Worm (Caenorhabditis elegans) whole organism, L1 larva: Measurements from ENCODE around the gene C36A4.10.
A peak's percentile ranks its signal among the peaks of the same experiment; 100 is the strongest.
"Not testable (repeated sequence)": the region's sequence is repeated elsewhere in the genome, so short reads cannot be mapped to it uniquely, and the experiment has no call there.

Experiments
- C04F5.9 ChIP-seq: sonication (generic microtip); optimal IDR thresholded peaks from 2 replicates; lab custom pipeline; 2016; ENCODE audit warnings: missing genetic modification characterization, missing compliant biosample characterization
- F16B12.6 ChIP-seq: fragments of 150-350 bp; optimal IDR thresholded peaks from 2 replicates; lab custom pipeline; 2014; ENCODE audit warnings: missing biosample characterization, missing genetic modification characterization
- ceh-82 ChIP-seq, 3 experiments: fragments of 150-350 bp in 1 of 3; sonication (generic microtip) in 2 of 3; optimal IDR thresholded peaks; 2 replicates each; lab custom pipeline; 2014 to 2017; ENCODE audit warnings: missing biosample characterization in 3 of 3, missing genetic modification characterization in 3 of 3
- ceh-88 ChIP-seq: fragments of 200-800 bp; sonication (Bioruptor generic); IDR thresholded peaks from 2 replicates; pipeline ENCODE4 v1.3.6; 2022; ENCODE audit warnings: missing genetic modification characterization, missing compliant biosample characterization
- dpl-1 ChIP-seq, 3 experiments: fragments of 150-350 bp in 2 of 3; sonication (generic microtip) in 1 of 3; optimal IDR thresholded peaks; 2 replicates each; lab custom pipeline; 2014 to 2017; ENCODE audit warnings: missing biosample characterization in 3 of 3, missing genetic modification characterization in 3 of 3, missing genetic modification reagents in 3 of 3
- dsc-1 ChIP-seq: sonication (generic microtip); optimal IDR thresholded peaks from 2 replicates; lab custom pipeline; 2016; ENCODE audit warnings: mild to moderate bottlenecking, missing genetic modification characterization, missing compliant biosample characterization
- efl-1 ChIP-seq, 4 experiments: fragments of 150-350 bp; optimal IDR thresholded peaks in 3 of 4; peaks in 1 of 4; 1 replicate in 1 of 4; 2 replicates in 3 of 4; lab custom pipeline; 2014; ENCODE audit warnings: missing biosample characterization in 2 of 4, missing genetic modification characterization in 2 of 4, missing genetic modification reagents in 2 of 4
- egl-13 ChIP-seq: sonication (generic microtip); optimal IDR thresholded peaks from 2 replicates; lab custom pipeline; 2016; ENCODE audit warnings: missing genotype, missing genetic modification reagents, missing genetic modification characterization, missing compliant biosample characterization
- elt-2 ChIP-seq: sonication (generic microtip); optimal IDR thresholded peaks from 2 replicates; lab custom pipeline; 2016; ENCODE audit warnings: missing genetic modification characterization, mild to moderate bottlenecking, inconsistent platforms, missing compliant biosample characterization, missing genetic modification reagents
- fkh-8 ChIP-seq: sonication (generic microtip); optimal IDR thresholded peaks from 2 replicates; lab custom pipeline; 2016; ENCODE audit warnings: mild to moderate bottlenecking, missing genetic modification characterization, missing compliant biosample characterization
- grh-1 ChIP-seq: fragments of 200-800 bp; sonication (Bioruptor generic); IDR thresholded peaks from 2 replicates; pipeline ENCODE4 v1.3.6; 2022; ENCODE audit warnings: missing genetic modification reagents, missing genetic modification characterization, missing compliant biosample characterization
- irx-1 ChIP-seq: sonication (generic microtip); optimal IDR thresholded peaks from 2 replicates; lab custom pipeline; 2016; ENCODE audit warnings: missing genetic modification characterization, missing compliant biosample characterization
- isw-1 ChIP-seq: fragments of 200-800 bp; sonication (Bioruptor generic); IDR thresholded peaks from 2 replicates; pipeline ENCODE4 v1.3.6; 2022; ENCODE audit warnings: missing genetic modification characterization, missing compliant biosample characterization
- lin-14 ChIP-seq: fragments of 200-800 bp; sonication (Bioruptor generic); optimal IDR thresholded peaks from 2 replicates; lab custom pipeline; 2018; ENCODE audit warnings: mild to moderate bottlenecking, missing genetic modification characterization, moderate library complexity, missing compliant biosample characterization
- lin-15B ChIP-seq: fragments of 150-350 bp; sonication (generic microtip); optimal IDR thresholded peaks from 3 replicates; lab custom pipeline; 2014; ENCODE audit warnings: missing biosample characterization, missing genetic modification characterization
- lin-35 ChIP-seq, 2 experiments: fragments of 150-350 bp; optimal IDR thresholded peaks; 2 replicates each; lab custom pipeline; 2014; ENCODE audit warnings: missing biosample characterization in 2 of 2, missing genetic modification characterization in 2 of 2, missing genetic modification reagents in 2 of 2
- lir-3 ChIP-seq: sonication (generic microtip); optimal IDR thresholded peaks from 2 replicates; lab custom pipeline; 2016; ENCODE audit warnings: mild to moderate bottlenecking, missing genetic modification characterization, moderate library complexity, missing compliant biosample characterization; ENCODE audit not compliant: poor library complexity
- lsy-2 ChIP-seq, 2 experiments: fragments of 150-350 bp; optimal IDR thresholded peaks; 2 replicates each; lab custom pipeline; 2014; ENCODE audit warnings: missing biosample characterization in 2 of 2, missing genetic modification characterization in 2 of 2
- mab-9 ChIP-seq: fragments of 200-800 bp; sonication (Bioruptor generic); IDR thresholded peaks from 2 replicates; pipeline ENCODE4 v1.3.6; 2022; ENCODE audit warnings: missing genetic modification reagents, missing genetic modification characterization, missing compliant biosample characterization
- mep-1 ChIP-seq: fragments of 150-350 bp; optimal IDR thresholded peaks from 2 replicates; lab custom pipeline; 2014; ENCODE audit warnings: missing biosample characterization, missing genetic modification characterization
- nhr-19 ChIP-seq: fragments of 200-800 bp; sonication (Bioruptor generic); conservative IDR thresholded peaks from 2 replicates; pipeline ENCODE4 v1.3.6; 2022; ENCODE audit warnings: missing genetic modification characterization, missing compliant biosample characterization
- nhr-20 ChIP-seq: sonication (generic microtip); optimal IDR thresholded peaks from 2 replicates; lab custom pipeline; 2016; ENCODE audit warnings: mild to moderate bottlenecking, missing genetic modification characterization, missing compliant biosample characterization
- nhr-47 ChIP-seq: sonication (generic microtip); optimal IDR thresholded peaks from 2 replicates; lab custom pipeline; 2016; ENCODE audit warnings: mild to moderate bottlenecking, missing genetic modification characterization, moderate library complexity, missing compliant biosample characterization
- nhr-71 ChIP-seq: sonication (generic microtip); optimal IDR thresholded peaks from 2 replicates; lab custom pipeline; 2016; ENCODE audit warnings: mild to moderate bottlenecking, missing genetic modification characterization, moderate library complexity, missing compliant biosample characterization
- nhr-85 ChIP-seq: sonication (generic microtip); peaks from one replicate; lab custom pipeline; 2016; ENCODE audit warnings: missing genetic modification characterization, inconsistent platforms, missing compliant biosample characterization
- nhr-90 ChIP-seq: sonication (generic microtip); optimal IDR thresholded peaks from 2 replicates; lab custom pipeline; 2016; ENCODE audit warnings: mild to moderate bottlenecking, missing genetic modification characterization, missing compliant biosample characterization; ENCODE audit not compliant: poor library complexity
- pax-3 ChIP-seq: fragments of 200-800 bp; sonication (Bioruptor generic); optimal IDR thresholded peaks from 2 replicates; lab custom pipeline; 2018; ENCODE audit warnings: mild to moderate bottlenecking, missing genetic modification characterization, moderate library complexity, missing compliant biosample characterization
- rnt-1 ChIP-seq: sonication (generic microtip); optimal IDR thresholded peaks from 2 replicates; lab custom pipeline; 2016; ENCODE audit warnings: mild to moderate bottlenecking, missing genetic modification characterization, moderate library complexity, missing compliant biosample characterization
- snu-23 ChIP-seq: sonication (generic microtip); optimal IDR thresholded peaks from 2 replicates; lab custom pipeline; 2016; ENCODE audit warnings: missing genetic modification characterization, missing compliant biosample characterization
- swsn-7 ChIP-seq: sonication (generic microtip); optimal IDR thresholded peaks from 2 replicates; lab custom pipeline; 2016; ENCODE audit warnings: missing genetic modification characterization, missing compliant biosample characterization
- tbx-2 ChIP-seq: sonication (generic microtip); optimal IDR thresholded peaks from 2 replicates; lab custom pipeline; 2016; ENCODE audit warnings: missing genetic modification characterization, missing compliant biosample characterization
- unc-86 ChIP-seq: sonication (generic microtip); optimal IDR thresholded peaks from 2 replicates; lab custom pipeline; 2016; ENCODE audit warnings: missing genetic modification characterization, missing compliant biosample characterization
- unc-98 ChIP-seq: fragments of 200-800 bp; sonication (Bioruptor generic); IDR thresholded peaks from 2 replicates; pipeline ENCODE4 v1.3.6; 2022; ENCODE audit warnings: missing genetic modification characterization, missing compliant biosample characterization
- xbp-1 ChIP-seq: sonication (generic microtip); optimal IDR thresholded peaks from 2 replicates; lab custom pipeline; 2016; ENCODE audit warnings: missing genetic modification characterization, missing compliant biosample characterization
- ztf-11 ChIP-seq, 2 experiments: sonication (generic microtip); optimal IDR thresholded peaks; 2 replicates each; lab custom pipeline; 2016 to 2017; ENCODE audit warnings: missing genetic modification characterization in 2 of 2, missing biosample characterization in 1 of 2, missing compliant biosample characterization in 1 of 2

C36A4.10 gene

ce11 chrIII:3858003-3858402, 26.7 kb upstream of the C36A4.10 start:
- TF ChIP-seq nhr-19 (GFP tag; lab: Robert Waterston, UW) (peak; percentile 75), efl-1 (GFP tag; optimal IDR thresholded peaks at IDR 0.05 in 1 of 2; lab: Kevin White, UChicago) (peak in 1 of 2 experiments; percentile 84), lin-35 (GFP tag; optimal IDR thresholded peaks at IDR 0.05; lab: Kevin White, UChicago) (peak in 1 of 2 experiments; percentile 52), nhr-71 (tag; lab: Kevin White, UChicago) (peak; percentile 6), elt-2 (peak; percentile 61)
- not testable (repeated sequence) for TF ChIP-seq efl-1 (optimal IDR thresholded peaks at IDR 0.05; lab: Kevin White, UChicago)

ce11 chrIII:3857007-3857406, 25.7 kb upstream of the C36A4.10 start:
- TF ChIP-seq nhr-85: peak; percentile 82
- TF ChIP-seq grh-1: peak; percentile 92
- TF ChIP-seq xbp-1 (tag; lab: Kevin White, UChicago): peak; percentile 46
- TF ChIP-seq nhr-19 (GFP tag; lab: Robert Waterston, UW): peak; percentile 99
- TF ChIP-seq nhr-47 (tag; lab: Kevin White, UChicago): peak; percentile 74
- TF ChIP-seq unc-86: peak; percentile 26
- TF ChIP-seq mab-9 (GFP tag; lab: Robert Waterston, UW): peak; percentile 90
- peak; percentile 71 for TF ChIP-seq pax-3 (tag; lab: Kevin White, UChicago)
- TF ChIP-seq C04F5.9 (tag; lab: Kevin White, UChicago): peak; percentile 43
- TF ChIP-seq lir-3 (tag; lab: Kevin White, UChicago): peak; percentile 75
- TF ChIP-seq lin-14 (GFP tag; lab: Kevin White, UChicago): peak; percentile 58
- peak in 1 of 2 experiments; percentile 23 for TF ChIP-seq ztf-11 (tag; optimal IDR thresholded peaks at IDR 0.05; lab: Kevin White, UChicago)
- TF ChIP-seq isw-1: peak; percentile 95
- TF ChIP-seq nhr-20 (tag; lab: Kevin White, UChicago): peak; percentile 52
- peak; percentile 59 for TF ChIP-seq dsc-1 (tag; lab: Kevin White, UChicago)
- TF ChIP-seq nhr-71 (tag; lab: Kevin White, UChicago): peak; percentile 79
- peak; percentile 79 to 93 for TF ChIP-seq lsy-2 (tag; optimal IDR thresholded peaks at IDR 0.05; lab: Kevin White, UChicago)
- peak; percentile 2 to 58 for TF ChIP-seq efl-1 (optimal IDR thresholded peaks at IDR 0.05; lab: Kevin White, UChicago)
- not testable (repeated sequence) for TF ChIP-seq efl-1 (GFP tag; optimal IDR thresholded peaks at IDR 0.05 in 1 of 2; lab: Kevin White, UChicago)
- peak; percentile 34 for TF ChIP-seq swsn-7
- peak; percentile 40 for TF ChIP-seq fkh-8 (tag; lab: Kevin White, UChicago)
- TF ChIP-seq nhr-90: peak; percentile 50
- TF ChIP-seq snu-23 (GFP tag; lab: Kevin White, UChicago): peak; percentile 64
- TF ChIP-seq ceh-88 (GFP tag; lab: Robert Waterston, UW): peak; percentile 95
- peak; percentile 39 for TF ChIP-seq rnt-1 (tag; lab: Kevin White, UChicago)
- peak; percentile 35 for TF ChIP-seq tbx-2 (tag; lab: Kevin White, UChicago)
- TF ChIP-seq egl-13 (tag; lab: Kevin White, UChicago): peak; percentile 10
- TF ChIP-seq unc-98 (GFP tag; lab: Robert Waterston, UW): peak; percentile 78; the same call in 1 of the 2 replicates
- peak in 2 of 3 experiments; percentile 28 to 45 for TF ChIP-seq dpl-1 (GFP tag; optimal IDR thresholded peaks at IDR 0.05; lab: Kevin White, UChicago)
- peak; percentile 56 for TF ChIP-seq F16B12.6 (tag; lab: Kevin White, UChicago)

- peak; percentile 93 for TF ChIP-seq unc-98 (GFP tag; lab: Robert Waterston, UW)
- TF ChIP-seq fkh-8 (tag; lab: Kevin White, UChicago): peak; percentile 54
- TF ChIP-seq nhr-47 (tag; lab: Kevin White, UChicago): peak; percentile 74
- peak in 1 of 2 experiments; percentile 51 for TF ChIP-seq ztf-11 (tag; optimal IDR thresholded peaks at IDR 0.05; lab: Kevin White, UChicago)
- TF ChIP-seq tbx-2 (tag; lab: Kevin White, UChicago): peak; percentile 55
- peak; percentile 51 for TF ChIP-seq nhr-20 (tag; lab: Kevin White, UChicago)
- TF ChIP-seq nhr-90: peak; percentile 16
- TF ChIP-seq isw-1: peak; percentile 97
- TF ChIP-seq nhr-71 (tag; lab: Kevin White, UChicago): peak; percentile 71
- peak; percentile 46 for TF ChIP-seq irx-1
- TF ChIP-seq efl-1 (optimal IDR thresholded peaks at IDR 0.05; lab: Kevin White, UChicago): peak; percentile 48 to 64
- TF ChIP-seq efl-1 (GFP tag; optimal IDR thresholded peaks at IDR 0.05 in 1 of 2; lab: Kevin White, UChicago): peak; percentile 47 to 96
- peak; percentile 84 for TF ChIP-seq nhr-85
- TF ChIP-seq dpl-1 (GFP tag; optimal IDR thresholded peaks at IDR 0.05; lab: Kevin White, UChicago): peak; percentile 34 to 51 (median 51)
- peak; percentile 99 for TF ChIP-seq nhr-19 (GFP tag; lab: Robert Waterston, UW)
- peak; percentile 61 for TF ChIP-seq lir-3 (tag; lab: Kevin White, UChicago)
- peak; percentile 7 to 45 for TF ChIP-seq lin-35 (GFP tag; optimal IDR thresholded peaks at IDR 0.05; lab: Kevin White, UChicago)
- TF ChIP-seq rnt-1 (tag; lab: Kevin White, UChicago): peak; percentile 86
- TF ChIP-seq ceh-88 (GFP tag; lab: Robert Waterston, UW): peak; percentile 93
- TF ChIP-seq F16B12.6 (tag; lab: Kevin White, UChicago): peak; percentile 76
- peak; percentile 31 for TF ChIP-seq swsn-7
- peak in 1 of 3 experiments; percentile 20 for TF ChIP-seq ceh-82 (tag; optimal IDR thresholded peaks at IDR 0.05; lab: Kevin White, UChicago)
- peak; percentile 49 for TF ChIP-seq snu-23 (GFP tag; lab: Kevin White, UChicago)
- TF ChIP-seq mep-1 (tag; lab: Kevin White, UChicago): peak; percentile 17
- TF ChIP-seq dsc-1 (tag; lab: Kevin White, UChicago): peak; percentile 47
- TF ChIP-seq grh-1: peak; percentile 87
- peak; percentile 55 for TF ChIP-seq xbp-1 (tag; lab: Kevin White, UChicago)
- peak; percentile 52 for TF ChIP-seq lin-14 (GFP tag; lab: Kevin White, UChicago)
- peak; percentile 44 for TF ChIP-seq unc-86
- peak; percentile 20 for TF ChIP-seq lin-15B (tag; lab: Kevin White, UChicago)
- TF ChIP-seq lsy-2 (tag; optimal IDR thresholded peaks at IDR 0.05; lab: Kevin White, UChicago): peak; percentile 77 to 86
- TF ChIP-seq mab-9 (GFP tag; lab: Robert Waterston, UW): peak; percentile 95
These were observed 23.6 kb upstream of the C36A4.10 start for ce11 chrIII:3854868-3855267.
